Fruit fly (Drosophila melanogaster) whole organism, embryonic: ENCODE measurements around the gene bumpel.

Source experiments
- Adf1 ChIP-seq: fragments of 200-800 bp; sonication (Bioruptor generic); IDR thresholded peaks from 2 replicates; pipeline ENCODE4 v1.3.6; 2022; ENCODE audit warnings: missing biosample characterization, missing genetic modification characterization
- Atf3 ChIP-seq: fragments of 200-800 bp; sonication (Bioruptor generic); optimal IDR thresholded peaks from 3 replicates; lab custom pipeline; 2016; ENCODE audit warnings: missing biosample characterization, missing genetic modification characterization
- Awh ChIP-seq: fragments of 200-800 bp; sonication (Bioruptor generic); IDR thresholded peaks from 2 replicates; pipeline ENCODE4, ENCODE4 v1.3.6; 2022; ENCODE audit warnings: missing biosample characterization, missing genetic modification characterization
- Bteb2 ChIP-seq: fragments of 200-800 bp; sonication (Bioruptor generic); optimal IDR thresholded peaks from 2 replicates; lab custom pipeline; 2016; ENCODE audit warnings: missing biosample characterization, missing genetic modification characterization
- CG10366 ChIP-seq: fragments of 200-800 bp; sonication (Bioruptor generic); IDR thresholded peaks from 2 replicates; pipeline ENCODE4 v1.3.6; 2022; ENCODE audit warnings: missing biosample characterization, missing genetic modification characterization
- CG10565 ChIP-seq: fragments of 200-800 bp; sonication (Bioruptor generic); optimal IDR thresholded peaks from 3 replicates; lab custom pipeline; 2016; ENCODE audit warnings: missing biosample characterization, mild to moderate bottlenecking, missing genetic modification characterization
- CG10959 ChIP-seq: fragments of 200-800 bp; sonication (Bioruptor generic); IDR thresholded peaks from 2 replicates; pipeline ENCODE4 v1.3.6; 2022; ENCODE audit warnings: missing biosample characterization, missing genetic modification characterization
- CG11093 ChIP-seq: fragments of 200-800 bp; sonication (Bioruptor generic); IDR thresholded peaks from 3 replicates; pipeline ENCODE4 v1.3.6; 2022; ENCODE audit warnings: missing biosample characterization, missing genetic modification characterization
- CG11560 ChIP-seq: fragments of 200-800 bp; sonication (Bioruptor generic); IDR thresholded peaks from 3 replicates; pipeline ENCODE4 v1.3.6; 2022; ENCODE audit warnings: missing biosample characterization, missing genetic modification characterization
- CG12391 ChIP-seq: fragments of 200-800 bp; sonication (Bioruptor generic); optimal IDR thresholded peaks from 3 replicates; lab custom pipeline; 2018; ENCODE audit warnings: missing biosample characterization, mild to moderate bottlenecking, missing genetic modification characterization, moderate library complexity
- CG12769 ChIP-seq: fragments of 200-800 bp; sonication (Bioruptor generic); optimal IDR thresholded peaks from 2 replicates; lab custom pipeline; 2019; ENCODE audit warnings: missing biosample characterization, mild to moderate bottlenecking, missing genetic modification characterization, moderate library complexity
- CG14667 ChIP-seq: fragments of 200-800 bp; sonication (Bioruptor generic); IDR thresholded peaks from 2 replicates; pipeline ENCODE4 v1.3.6; 2022; ENCODE audit warnings: missing biosample characterization, missing genetic modification characterization
- CG1647 ChIP-seq: fragments of 200-800 bp; sonication (Bioruptor generic); optimal IDR thresholded peaks from 3 replicates; lab custom pipeline; 2016; ENCODE audit warnings: missing biosample characterization, missing genetic modification characterization
- CG17912 ChIP-seq: fragments of 200-800 bp; sonication (Bioruptor generic); optimal IDR thresholded peaks from 2 replicates; lab custom pipeline; 2018; ENCODE audit warnings: missing biosample characterization, mild to moderate bottlenecking, missing genetic modification characterization
- CG18619 ChIP-seq: fragments of 200-800 bp; sonication (Bioruptor generic); optimal IDR thresholded peaks from 3 replicates; lab custom pipeline; 2017; ENCODE audit warnings: missing biosample characterization, mild to moderate bottlenecking, missing genetic modification characterization
- CG2875 ChIP-seq: fragments of 200-800 bp; sonication (Bioruptor generic); optimal IDR thresholded peaks from 2 replicates; lab custom pipeline; 2017; ENCODE audit warnings: missing biosample characterization, mild to moderate bottlenecking, missing genetic modification characterization, missing genetic modification reagents
- CG42726 ChIP-seq: fragments of 200-800 bp; sonication (Bioruptor generic); IDR thresholded peaks from 2 replicates; pipeline ENCODE4 v1.3.6; 2022; ENCODE audit warnings: missing biosample characterization, missing genetic modification characterization; ENCODE audit not compliant: partially characterized antibody
- CG4730 ChIP-seq: fragments of 200-800 bp; sonication (Bioruptor generic); IDR thresholded peaks from 2 replicates; pipeline ENCODE4 v1.3.6; 2022; ENCODE audit warnings: missing biosample characterization, missing genetic modification characterization
- D ChIP-seq, 2 experiments: fragments of 200-800 bp in 1 of 2; fragments of >200 bp in 1 of 2; sonication (Bioruptor generic) in 1 of 2; optimal IDR thresholded peaks; 2 replicates in 1 of 2; 3 replicates in 1 of 2; lab custom pipeline; 2017; ENCODE audit warnings: mild to moderate bottlenecking in 1 of 2, missing biosample characterization in 1 of 2, missing genetic modification characterization in 1 of 2, missing genetic modification reagents in 1 of 2
- Dad ChIP-seq: fragments of 200-800 bp; sonication (Bioruptor generic); optimal IDR thresholded peaks from 3 replicates; lab custom pipeline; 2016; ENCODE audit warnings: missing biosample characterization, missing genetic modification characterization
- Dip3 ChIP-seq: fragments of 200-800 bp; sonication (Bioruptor generic); optimal IDR thresholded peaks from 3 replicates; lab custom pipeline; 2016; ENCODE audit warnings: missing biosample characterization, missing genetic modification characterization
- Eip74EF ChIP-seq, 2 experiments: fragments of 200-800 bp in 1 of 2; fragments of >200 bp in 1 of 2; sonication (Bioruptor generic) in 1 of 2; optimal IDR thresholded peaks; 2 replicates each; lab custom pipeline; 2017 to 2019; ENCODE audit warnings: missing biosample characterization in 2 of 2, missing genetic modification characterization in 2 of 2, mild to moderate bottlenecking in 1 of 2, moderate library complexity in 1 of 2
- H15 ChIP-seq: fragments of 200-800 bp; sonication (Bioruptor generic); IDR thresholded peaks from 3 replicates; pipeline ENCODE4 v1.3.6; 2022; ENCODE audit warnings: missing biosample characterization, missing genetic modification characterization
- H2.0 ChIP-seq: fragments of 200-800 bp; sonication (Bioruptor generic); IDR thresholded peaks from 2 replicates; pipeline ENCODE4 v1.3.6; 2022; ENCODE audit warnings: missing biosample characterization, missing genetic modification characterization
- Kr ChIP-seq: fragments of 200-800 bp; sonication (Bioruptor generic); optimal IDR thresholded peaks from 2 replicates; lab custom pipeline; 2017; ENCODE audit warnings: missing biosample characterization, mild to moderate bottlenecking, missing genetic modification characterization
- Myb ChIP-seq: fragments of 200-800 bp; sonication (Bioruptor generic); optimal IDR thresholded peaks from 2 replicates; lab custom pipeline; 2016; ENCODE audit warnings: missing biosample characterization, missing genetic modification characterization
- NC2α ChIP-seq: fragments of 200-800 bp; sonication (Bioruptor generic); optimal IDR thresholded peaks from 2 replicates; lab custom pipeline; 2016; ENCODE audit warnings: missing biosample characterization, missing genetic modification characterization
- NC2β ChIP-seq: fragments of 200-800 bp; sonication (Bioruptor generic); optimal IDR thresholded peaks from 2 replicates; lab custom pipeline; 2016; ENCODE audit warnings: missing biosample characterization, missing genetic modification characterization
- Neu2 ChIP-seq: fragments of 200-800 bp; sonication (Bioruptor generic); optimal IDR thresholded peaks from 3 replicates; lab custom pipeline; 2016; ENCODE audit warnings: missing biosample characterization, missing genetic modification characterization, borderline replicate concordance
- Oaz ChIP-seq: fragments of 200-800 bp; sonication (Bioruptor generic); IDR thresholded peaks from 2 replicates; pipeline ENCODE4 v1.3.6; 2022; ENCODE audit warnings: missing biosample characterization, missing genetic modification characterization
- PHDP ChIP-seq: fragments of 200-800 bp; sonication (Bioruptor generic); optimal IDR thresholded peaks from 3 replicates; lab custom pipeline; 2018; ENCODE audit warnings: missing biosample characterization, mild to moderate bottlenecking, missing genetic modification characterization, moderate library complexity
- Rfx ChIP-seq: fragments of 200-800 bp; sonication (Bioruptor generic); IDR thresholded peaks from 2 replicates; pipeline ENCODE4 v1.3.6; 2022; ENCODE audit warnings: missing biosample characterization, missing genetic modification characterization
- Sox100B ChIP-seq: fragments of 200-800 bp; sonication (Bioruptor generic); optimal IDR thresholded peaks from 3 replicates; lab custom pipeline; 2018; ENCODE audit warnings: missing biosample characterization, mild to moderate bottlenecking, missing genetic modification characterization
- Sry-β ChIP-seq: fragments of 200-800 bp; sonication (Bioruptor generic); optimal IDR thresholded peaks from 2 replicates; lab custom pipeline; 2018; ENCODE audit warnings: missing biosample characterization, mild to moderate bottlenecking, missing genetic modification characterization, moderate library complexity
- bcd ChIP-seq: fragments of 200-800 bp; sonication (Bioruptor generic); optimal IDR thresholded peaks from 2 replicates; lab custom pipeline; 2017; ENCODE audit warnings: missing biosample characterization, mild to moderate bottlenecking, missing genetic modification characterization
- esg ChIP-seq: fragments of 200-800 bp; sonication (Bioruptor generic); conservative IDR thresholded peaks from 2 replicates; pipeline ENCODE4 v1.3.6; 2022; ENCODE audit warnings: missing biosample characterization, missing genetic modification characterization
- fd64A ChIP-seq: fragments of 200-800 bp; sonication (Bioruptor generic); optimal IDR thresholded peaks from 3 replicates; lab custom pipeline; 2018; ENCODE audit warnings: missing biosample characterization, mild to moderate bottlenecking, missing genetic modification characterization
- fd96Cb ChIP-seq: fragments of 200-800 bp; sonication (Bioruptor generic); optimal IDR thresholded peaks from 2 replicates; lab custom pipeline; 2018; ENCODE audit warnings: missing biosample characterization, mild to moderate bottlenecking, missing genetic modification characterization, moderate library complexity
- kni ChIP-seq: fragments of 200-800 bp; sonication (Bioruptor generic); optimal IDR thresholded peaks from 3 replicates; lab custom pipeline; 2017; ENCODE audit warnings: mild to moderate bottlenecking, missing biosample characterization, missing genetic modification reagents, missing genetic modification characterization
- pan ChIP-seq, 4 experiments: fragments of >200 bp in 3 of 4; fragments of 200-800 bp in 1 of 4; sonication (Bioruptor generic) in 1 of 4; optimal IDR thresholded peaks in 3 of 4; IDR thresholded peaks in 1 of 4; 2 replicates each; pipeline versions ENCODE4 v1.3.6 to Lab custom; 2017 to 2022; ENCODE audit warnings: missing biosample characterization in 2 of 4, missing genetic modification characterization in 2 of 4, mixed read lengths in 1 of 4
- pb ChIP-seq: fragments of 200-800 bp; sonication (Bioruptor generic); optimal IDR thresholded peaks from 3 replicates; lab custom pipeline; 2016; ENCODE audit warnings: missing biosample characterization, missing genetic modification characterization
- pho ChIP-seq: fragments of 200-800 bp; sonication (Bioruptor generic); optimal IDR thresholded peaks from 2 replicates; lab custom pipeline; 2016; ENCODE audit warnings: missing biosample characterization, missing genetic modification characterization
- phol ChIP-seq: fragments of 200-800 bp; sonication (Bioruptor generic); optimal IDR thresholded peaks from 3 replicates; lab custom pipeline; 2018; ENCODE audit warnings: missing biosample characterization, mild to moderate bottlenecking, missing genetic modification characterization, moderate library complexity
- pum ChIP-seq: fragments of 200-800 bp; sonication (Bioruptor generic); optimal IDR thresholded peaks from 2 replicates; lab custom pipeline; 2016; ENCODE audit warnings: missing biosample characterization, missing genetic modification characterization
- pzg ChIP-seq: fragments of 200-800 bp; sonication (Bioruptor generic); optimal IDR thresholded peaks from 3 replicates; lab custom pipeline; 2018; ENCODE audit warnings: missing biosample characterization, mild to moderate bottlenecking, missing genetic modification characterization, moderate library complexity
- schlank ChIP-seq: fragments of 200-800 bp; sonication (Bioruptor generic); optimal IDR thresholded peaks from 2 replicates; lab custom pipeline; 2018; ENCODE audit warnings: missing biosample characterization, mild to moderate bottlenecking, missing genetic modification characterization
- seq ChIP-seq: fragments of 200-800 bp; sonication (Bioruptor generic); IDR thresholded peaks from 2 replicates; pipeline ENCODE4 v1.3.6; 2022; ENCODE audit warnings: missing biosample characterization, missing genetic modification characterization
- sna ChIP-seq: fragments of 200-800 bp; sonication (Bioruptor generic); IDR thresholded peaks from 2 replicates; pipeline ENCODE4 v1.3.6; 2022; ENCODE audit warnings: missing biosample characterization, missing genetic modification characterization; ENCODE audit not compliant: partially characterized antibody
- so ChIP-seq: fragments of 200-800 bp; sonication (Bioruptor generic); IDR thresholded peaks from 3 replicates; pipeline ENCODE4 v1.3.6; 2022; ENCODE audit warnings: missing biosample characterization, missing genetic modification characterization
- tx ChIP-seq: fragments of 200-800 bp; sonication (Bioruptor generic); optimal IDR thresholded peaks from 2 replicates; lab custom pipeline; 2016; ENCODE audit warnings: missing biosample characterization, missing genetic modification characterization

bumpel gene

DNA sequence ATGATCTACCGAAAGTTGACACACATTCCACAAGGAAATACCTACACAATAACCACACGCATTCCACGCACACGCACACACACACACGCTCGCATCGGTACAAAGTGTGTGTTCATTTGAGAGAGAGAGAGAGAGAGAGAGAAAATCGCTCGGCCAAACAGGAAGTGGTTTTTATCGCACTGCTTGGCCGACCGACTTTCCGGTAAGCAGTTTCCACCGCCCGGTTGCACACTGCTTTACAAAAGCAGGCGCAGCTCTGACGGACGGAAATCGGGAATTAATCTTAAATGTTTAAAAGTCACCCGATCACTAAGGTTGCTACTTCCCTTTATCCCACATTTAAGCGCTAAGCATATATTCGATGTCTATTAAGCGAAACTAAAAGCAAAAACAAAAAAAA is 25.7 kb downstream of the bumpel start (continued):
- TF ChIP-seq CG17912 (peak; percentile 81), esg (GFP tag; lab: Robert Waterston, UW) (no peak; the same call in 1 of the 2 replicates), NC2α (peak; percentile 49), Kr (peak; percentile 86), pum (GFP tag; lab: Kevin White, UChicago) (no peak), CG11560 (tag; lab: Robert Waterston, UW) (no peak), Sox100B (GFP tag; lab: Kevin White, UChicago) (peak; percentile 62), Dad (GFP tag; lab: Kevin White, UChicago) (no peak), CG18619 (peak; percentile 73), CG12391 (peak; percentile 51), H15 (GFP tag; lab: Robert Waterston, UW) (peak; percentile 79), D (optimal IDR thresholded peaks at IDR 0.05; lab: Kevin White, UChicago) (no peak), D (GFP tag; optimal IDR thresholded peaks at IDR 0.05; lab: Kevin White, UChicago) (peak; percentile 75), Sry-β (GFP tag; lab: Kevin White, UChicago) (peak; percentile 33), Awh (GFP tag; lab: Robert Waterston, UW) (no peak; the same call in none of the 2 replicates), CG10959 (GFP tag; lab: Robert Waterston, UW) (peak; percentile 82), fd96Cb (tag; lab: Kevin White, UChicago) (no peak), schlank (tag; lab: Kevin White, UChicago) (peak; percentile 47), H2.0 (GFP tag; lab: Robert Waterston, UW) (peak; percentile 57), CG11093 (GFP tag; lab: Robert Waterston, UW) (no peak), seq (GFP tag; lab: Robert Waterston, UW) (no peak), CG1647 (peak; percentile 8), phol (tag; lab: Kevin White, UChicago) (peak; percentile 82), Eip74EF (GFP tag; optimal IDR thresholded peaks at IDR 0.05; lab: Kevin White, UChicago) (no peak), fd64A (GFP tag; lab: Kevin White, UChicago) (peak; percentile 70), CG10565 (GFP tag; lab: Kevin White, UChicago) (peak; percentile 2), Rfx (GFP tag; lab: Robert Waterston, UW) (no peak; the same call in 1 of the 2 replicates), bcd (GFP tag; lab: Kevin White, UChicago) (peak; percentile 80), kni (GFP tag; lab: Kevin White, UChicago) (no peak), sna (GFP tag; lab: Robert Waterston, UW) (no peak), PHDP (tag; lab: Kevin White, UChicago) (no peak), pzg (GFP tag; lab: Kevin White, UChicago) (no peak), CG2875 (GFP tag; lab: Kevin White, UChicago) (peak; percentile 78), pan (optimal IDR thresholded peaks at IDR 0.05; lab: Kevin White, UChicago) (no peak), pan (GFP tag; optimal IDR thresholded peaks at IDR 0.05 in 1 of 2, IDR thresholded peaks at IDR 0.05 in 1 of 2) (no peak), CG4730 (GFP tag; lab: Robert Waterston, UW) (peak; percentile 42; the same call in 1 of the 2 replicates), Atf3 (GFP tag; lab: Kevin White, UChicago) (peak; percentile 23), Dip3 (no peak), CG14667 (GFP tag; lab: Robert Waterston, UW) (peak; percentile 44), tx (GFP tag; lab: Kevin White, UChicago) (peak; percentile 2), pho (no peak), NC2β (GFP tag; lab: Kevin White, UChicago) (no peak), CG42726 (GFP tag; lab: Robert Waterston, UW) (no peak), so (GFP tag; lab: Robert Waterston, UW) (no peak; the same call in 2 of the 3 replicates), Oaz (GFP tag; lab: Robert Waterston, UW) (no peak), pb (peak; percentile 71), Neu2 (GFP tag; lab: Kevin White, UChicago) (peak; percentile 61), Bteb2 (GFP tag; lab: Kevin White, UChicago) (no peak), Myb (peak; percentile 8), CG10366 (GFP tag; lab: Robert Waterston, UW) (peak; percentile 42), CG12769 (tag; lab: Kevin White, UChicago) (no peak), Adf1 (no peak)
